Fruit fly (Drosophila melanogaster) whole organism, larva: ENCODE results near the gene CG32037.

Experiments
- noc ChIP-seq: fragments of 200-800 bp; sonication (Bioruptor generic); optimal IDR thresholded peaks from 3 replicates; lab custom pipeline; 2019; ENCODE audit warnings: missing biosample characterization, mild to moderate bottlenecking, missing genetic modification characterization, moderate library complexity

Gene CG32037

dm6 chr3L:9501298-9501697, 9.3 kb upstream of the CG32037 start:
- TF ChIP-seq noc = no peak

- TF ChIP-seq noc = peak; percentile 51
Observed at dm6 chr3L:9499919-9500807, 8.1 kb upstream of the CG32037 start.

DNA sequence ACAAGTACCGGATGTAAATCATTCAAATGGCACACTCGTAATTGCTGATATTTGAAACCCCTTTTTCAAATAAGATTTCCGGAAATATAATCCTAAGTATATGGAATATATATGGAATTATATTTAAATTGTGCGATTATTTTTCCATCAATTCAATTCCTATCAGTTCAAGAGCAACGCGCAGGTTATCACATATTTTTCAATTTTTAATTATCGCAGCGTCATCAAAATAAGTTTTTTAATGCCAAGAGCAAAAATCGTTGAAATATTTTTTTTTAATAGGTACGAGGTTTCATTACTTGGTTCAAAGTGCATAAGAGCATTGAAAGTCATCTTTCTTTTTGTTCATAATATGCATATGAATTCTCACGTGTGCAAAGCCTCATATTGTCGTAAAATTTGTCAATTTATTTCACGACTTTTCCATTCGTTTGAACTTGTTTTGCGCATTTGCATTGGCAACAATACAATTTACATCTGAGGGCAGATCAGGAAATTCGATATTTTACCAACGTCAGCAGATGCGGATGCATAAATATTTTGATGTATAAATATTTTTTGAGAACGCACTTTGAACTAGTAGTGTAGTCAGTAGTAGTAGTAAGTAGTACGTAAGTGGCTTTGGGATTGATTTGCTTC, 6.1 kb upstream of the CG32037 start:
- TF ChIP-seq noc = peak; percentile 7

DNA sequence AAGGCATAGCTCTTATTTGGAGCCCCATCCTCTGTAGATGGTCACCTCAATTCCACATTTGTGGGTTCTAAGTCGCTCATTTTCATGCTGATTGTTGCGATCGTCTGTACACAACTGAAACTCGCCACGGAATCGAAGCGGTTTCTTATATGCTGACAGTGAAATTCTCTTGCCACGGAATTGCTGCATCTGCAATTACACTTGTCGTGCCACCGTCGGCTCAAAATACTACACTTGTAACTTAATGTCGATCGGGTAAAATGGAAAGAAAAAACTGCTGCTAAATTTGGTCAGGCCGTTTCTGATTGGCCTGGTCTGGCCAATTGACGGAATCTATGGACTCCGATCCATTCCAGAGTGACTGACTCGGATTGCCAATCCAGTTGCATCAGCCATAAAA, 5.2 kb upstream of the CG32037 start:
- TF ChIP-seq noc = no peak

DNA sequence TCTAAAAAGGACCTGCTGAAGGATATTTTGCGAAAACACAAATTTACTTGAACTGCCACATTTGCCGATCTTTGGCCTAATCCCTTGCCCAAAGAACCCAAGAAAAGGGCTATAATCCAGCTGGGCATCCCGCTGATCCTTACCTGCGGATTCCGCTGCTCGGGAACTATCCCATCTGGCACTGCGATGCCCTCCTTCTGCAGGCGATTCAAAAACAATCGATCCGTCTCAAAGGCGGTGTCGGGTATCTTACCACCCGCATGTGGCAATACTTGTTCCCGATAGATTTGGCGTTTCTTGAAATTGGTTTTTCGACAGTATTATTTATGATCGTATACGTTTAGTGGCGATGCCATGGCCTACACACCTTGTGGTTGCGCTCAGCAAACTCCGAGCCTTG, 684 bp downstream of the CG32037 start:
- no peak for TF ChIP-seq noc

- TF ChIP-seq noc = no peak
Observed at dm6 chr3L:9490432-9490831, 1.6 kb downstream of the CG32037 start.

DNA sequence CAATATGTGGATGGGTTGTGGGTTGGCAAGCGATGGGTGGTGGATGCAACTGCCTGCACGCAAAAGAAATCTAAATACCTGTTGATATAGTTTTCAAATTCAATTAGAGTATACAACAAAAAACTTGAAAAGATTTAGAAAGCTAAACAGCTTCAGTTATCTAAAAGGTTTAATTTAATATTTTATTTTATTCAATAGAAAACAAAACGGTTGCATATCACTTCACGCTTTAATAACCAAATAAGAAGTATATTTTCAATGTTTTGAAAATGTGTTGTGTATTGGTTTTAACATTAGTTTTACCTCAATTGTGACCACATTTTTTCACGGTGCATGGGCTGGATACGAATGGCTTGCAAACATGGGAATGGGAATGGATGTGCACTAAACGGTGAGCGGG, 2.4 kb downstream of the CG32037 start:
- no peak for TF ChIP-seq noc

DNA sequence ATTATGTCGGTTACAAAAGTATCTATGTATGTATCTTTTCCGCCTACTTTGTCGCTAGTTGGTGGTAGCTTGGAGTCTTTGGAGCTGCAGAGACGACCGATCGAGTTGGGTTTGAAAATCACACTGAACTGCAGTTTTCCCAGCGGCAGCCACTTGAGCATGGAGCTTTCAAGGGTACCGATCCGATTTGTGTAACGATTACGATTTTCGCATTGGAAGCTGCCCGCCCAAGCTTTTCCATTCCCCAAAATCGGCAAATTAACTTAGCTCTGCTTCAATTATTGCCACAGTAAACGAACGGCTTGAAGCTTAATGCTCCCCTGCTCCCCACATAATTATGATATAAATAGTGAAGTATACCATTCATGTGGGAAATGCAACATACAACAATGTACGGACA, 2.9 kb downstream of the CG32037 start, which contains the start of gene CG32036:
CG32036 (minus strand) TSS at position 101 of the 400 bp plus-strand sequence.
- TF ChIP-seq noc = no peak

dm6 chr3L:9487586-9487985, 4.4 kb downstream of the CG32037 start, which contains the start of gene pall:
TSS of gene pall (minus strand) at chr3L:9487790.
- TF ChIP-seq noc = no peak

DNA sequence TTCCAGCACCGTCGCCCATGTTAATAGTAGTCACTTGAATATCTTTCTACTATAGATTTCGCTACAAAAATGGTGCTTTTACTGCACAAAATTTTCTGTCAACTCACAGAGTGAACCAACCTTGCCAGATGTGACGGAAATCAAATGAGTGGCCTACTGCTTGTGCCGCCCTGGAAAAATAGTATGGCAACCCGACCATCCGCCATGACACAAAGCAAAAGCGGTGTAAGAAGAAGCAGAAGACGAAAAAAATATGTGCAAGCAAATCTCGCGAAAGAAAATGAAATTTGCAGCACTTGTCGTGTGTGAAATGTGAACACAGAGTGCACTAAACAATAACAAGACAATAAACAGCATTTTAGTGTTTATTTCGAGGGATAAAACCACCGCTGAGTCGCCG, 15.2 kb downstream of the CG32037 start, which contains the start of the genes Uch-L5 and Jarid2:
Uch-L5 (minus strand) TSS at position 137 of the 400 bp plus-strand sequence.
Jarid2 (plus strand) TSS at position 210 of the 400 bp plus-strand sequence.
- TF ChIP-seq noc = no peak

dm6 chr3L:9471151-9471903, 20.7 kb downstream of the CG32037 start:
- no peak for TF ChIP-seq noc

DNA sequence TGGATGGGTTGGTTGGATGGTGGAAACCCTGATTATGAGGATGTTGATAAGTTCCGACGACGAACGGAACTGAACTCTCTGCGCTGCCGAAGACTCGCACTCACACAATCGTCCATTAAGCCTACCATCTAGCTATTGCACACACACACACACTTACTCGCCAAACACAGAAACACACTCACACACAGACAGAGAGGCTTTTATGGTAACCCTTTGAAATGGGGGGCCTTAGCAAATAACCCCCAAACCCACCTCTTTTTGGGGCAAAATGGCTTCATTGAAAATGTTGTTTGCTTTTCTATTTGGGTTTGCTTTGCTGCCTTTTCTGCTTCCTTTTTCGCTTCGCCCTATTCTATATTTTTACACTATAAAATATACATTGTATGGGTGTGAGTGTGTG, 22.9 kb downstream of the CG32037 start:
- no peak for TF ChIP-seq noc

DNA sequence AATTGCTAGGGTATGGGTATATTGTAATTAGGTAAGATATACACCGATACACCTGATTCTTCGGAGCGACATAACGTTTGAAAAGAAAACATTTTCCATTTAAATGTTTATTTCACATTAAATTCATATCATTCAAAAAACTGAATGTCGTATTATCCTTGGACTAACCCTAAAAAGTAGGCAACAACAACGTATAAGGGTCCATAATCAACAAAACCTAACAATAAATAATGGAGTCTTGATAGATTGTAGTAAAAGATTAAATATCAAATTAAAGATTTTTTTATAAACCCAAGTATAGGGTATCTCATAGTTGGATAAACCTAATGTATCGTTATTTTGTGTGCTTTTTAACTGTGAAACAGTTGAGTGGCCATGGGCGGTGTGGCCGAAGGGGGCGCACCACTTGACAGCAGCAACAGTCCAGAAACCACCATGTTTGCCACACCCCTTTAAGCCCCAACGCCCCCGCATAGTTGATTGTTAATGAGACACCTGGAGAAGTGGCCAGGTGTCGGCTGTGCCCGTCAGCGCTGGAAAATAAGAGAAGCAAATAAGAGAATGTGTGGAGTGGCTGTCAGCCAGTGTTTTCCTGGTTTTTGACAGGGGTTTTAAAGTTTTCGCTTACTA, 23.6 kb downstream of the CG32037 start:
- peak; percentile 22 for TF ChIP-seq noc

- TF ChIP-seq noc = no peak
Observed at dm6 chr3L:9467763-9468206, 24.2 kb downstream of the CG32037 start.

dm6 chr3L:9467267-9467666, 24.7 kb downstream of the CG32037 start:
- TF ChIP-seq noc = no peak

- TF ChIP-seq noc = peak; percentile 1
Observed at dm6 chr3L:9466595-9466994, 25.4 kb downstream of the CG32037 start.
